Fruit fly (Drosophila melanogaster): ENCODE measurements around the gene CG8001.

The CG8001 gene

dm6 chr3L:1741655-1742551 lies 14.1 kb upstream of the CG8001 start (continued):
- TF ChIP-seq nmo (GFP tag; optimal IDR thresholded peaks at IDR 0.05) (no peak), grau (tag; optimal IDR thresholded peaks at IDR 0.05) (no peak), CG3838 (GFP tag; optimal IDR thresholded peaks at IDR 0.05) (no peak), kah (GFP tag; optimal IDR thresholded peaks at IDR 0.05) (no peak), mirr (GFP tag; optimal IDR thresholded peaks at IDR 0.05) (peak; percentile 97), Hr78 (GFP tag; optimal IDR thresholded peaks at IDR 0.05) (peak in 1 of 2 experiments; percentile 7), Dref (GFP tag; IDR thresholded peaks at IDR 0.05) (peak; percentile 21), Hsf (GFP tag; optimal IDR thresholded peaks at IDR 0.05) (no peak), fd3F (GFP tag; optimal IDR thresholded peaks at IDR 0.05) (no peak), esg (GFP tag; conservative IDR thresholded peaks at IDR 0.05) (no peak), CG17328 (GFP tag; IDR thresholded peaks at IDR 0.05) (no peak), CG32772 (GFP tag; IDR thresholded peaks at IDR 0.05) (no peak), D (optimal IDR thresholded peaks at IDR 0.05) (no peak), D (GFP tag; optimal IDR thresholded peaks at IDR 0.05) (no peak), Pdp1 (GFP tag; optimal IDR thresholded peaks at IDR 0.05) (no peak), lmd (GFP tag; IDR thresholded peaks at IDR 0.05) (no peak), CG12236 (GFP tag; optimal IDR thresholded peaks at IDR 0.05) (no peak), trh (GFP tag; optimal IDR thresholded peaks at IDR 0.05) (no peak), Hey (tag; optimal IDR thresholded peaks at IDR 0.05) (no peak), CG11398 (GFP tag; optimal IDR thresholded peaks at IDR 0.05) (no peak), CG2129 (GFP tag; IDR thresholded peaks at IDR 0.05; ENCODE audit: partially characterized antibody) (no peak), slbo (GFP tag; IDR thresholded peaks at IDR 0.05) (no peak), sna (GFP tag; IDR thresholded peaks at IDR 0.05; ENCODE audit: partially characterized antibody) (0 out of 2 replicates have a peak, but pooled peaks have one; percentile 22), CG6654 (GFP tag; optimal IDR thresholded peaks at IDR 0.05) (no peak), CG9609 (GFP tag; optimal IDR thresholded peaks at IDR 0.05) (no peak), CG10462 (GFP tag; optimal IDR thresholded peaks at IDR 0.05) (no peak), pho (GFP tag; optimal IDR thresholded peaks at IDR 0.05) (no peak), klu (GFP tag; IDR thresholded peaks at IDR 0.05) (no peak), cas (GFP tag; IDR thresholded peaks at IDR 0.05) (no peak), Gug (GFP tag; IDR thresholded peaks at IDR 0.05) (no peak), Chrac-16 (GFP tag; optimal IDR thresholded peaks at IDR 0.05) (no peak), Myb (GFP tag; optimal IDR thresholded peaks at IDR 0.05) (no peak), az2 (GFP tag; optimal IDR thresholded peaks at IDR 0.05) (no peak), CG9797 (GFP tag; optimal IDR thresholded peaks at IDR 0.05) (no peak), Dip2 (GFP tag; IDR thresholded peaks at IDR 0.05) (no peak), Atf6 (GFP tag; IDR thresholded peaks at IDR 0.05) (no peak; the same call in 1 of the 2 replicates), ham (GFP tag; IDR thresholded peaks at IDR 0.05) (no peak), Xrp1 (GFP tag; IDR thresholded peaks at IDR 0.05) (no peak), CG16813 (GFP tag; IDR thresholded peaks at IDR 0.05; ENCODE audit: partially characterized antibody) (no peak), CG1647 (GFP tag; optimal IDR thresholded peaks at IDR 0.05) (no peak), CG7987 (GFP tag; optimal IDR thresholded peaks at IDR 0.05) (no peak), croc (GFP tag; conservative IDR thresholded peaks at IDR 0.05) (no peak), disco-r (GFP tag; optimal IDR thresholded peaks at IDR 0.05) (no peak), Nf-YC (tag; optimal IDR thresholded peaks at IDR 0.05) (peak; percentile 63), ssp (GFP tag; IDR thresholded peaks at IDR 0.05) (no peak), jing (GFP tag; optimal IDR thresholded peaks at IDR 0.05) (no peak), CG12104 (GFP tag; optimal IDR thresholded peaks at IDR 0.05) (no peak), Sox102F (GFP tag; optimal IDR thresholded peaks at IDR 0.05) (no peak), bbx (GFP tag; IDR thresholded peaks at IDR 0.05; ENCODE audit: partially characterized antibody) (no peak), Hmx (GFP tag; optimal IDR thresholded peaks at IDR 0.05) (no peak)
